Worm (Caenorhabditis elegans): ENCODE measurements around the gene C55C3.6.

C55C3.6 gene

ce11 chrIV:5667191-5667590, 15.8 kb upstream of the C55C3.6 start:
- TF ChIP-seq nhr-76 (tag; optimal IDR thresholded peaks at IDR 0.05) (no peak), ama-1 (optimal IDR thresholded peaks at IDR 0.05) (no peak), dpl-1 (GFP tag; optimal IDR thresholded peaks at IDR 0.05) (no peak), nhr-84 (tag; optimal IDR thresholded peaks at IDR 0.05) (no peak), mdl-1 (tag; optimal IDR thresholded peaks at IDR 0.05) (no peak), ztf-11 (tag; optimal IDR thresholded peaks at IDR 0.05) (no peak), ceh-82 (tag; optimal IDR thresholded peaks at IDR 0.05) (peak in 1 of 3 experiments; percentile 4), unc-98 (GFP tag; IDR thresholded peaks at IDR 0.05) (no peak), blmp-1 (tag; optimal IDR thresholded peaks at IDR 0.05) (no peak), snu-23 (GFP tag; optimal IDR thresholded peaks at IDR 0.05) (no peak), pag-3 (tag; optimal IDR thresholded peaks at IDR 0.05; ENCODE audit: borderline replicate concordance, insufficient read depth) (no peak), irx-1 (tag; optimal IDR thresholded peaks at IDR 0.05) (no peak), mep-1 (tag; optimal IDR thresholded peaks at IDR 0.05) (peak; percentile 39), fkh-10 (GFP tag; optimal IDR thresholded peaks at IDR 0.05) (no peak), pqm-1 (tag; optimal IDR thresholded peaks at IDR 0.05) (no peak), alr-1 (tag; optimal IDR thresholded peaks at IDR 0.05; ENCODE audit: borderline replicate concordance) (no peak), unc-130 (tag; optimal IDR thresholded peaks at IDR 0.05) (no peak), elt-3 (tag; optimal IDR thresholded peaks at IDR 0.05) (no peak), C16A3.4 (tag; optimal IDR thresholded peaks at IDR 0.05) (no peak), lin-14 (GFP tag; optimal IDR thresholded peaks at IDR 0.05) (peak; percentile 57)

- TF ChIP-seq nhr-47 (tag; optimal IDR thresholded peaks at IDR 0.05) (no peak), mdl-1 (tag; optimal IDR thresholded peaks at IDR 0.05) (no peak), elt-3 (tag; optimal IDR thresholded peaks at IDR 0.05) (peak in 1 of 6 experiments; percentile 45), irx-1 (tag; optimal IDR thresholded peaks at IDR 0.05) (no peak), fkh-4 (tag; optimal IDR thresholded peaks at IDR 0.05; ENCODE audit: borderline replicate concordance) (no peak), sup-37 (GFP tag; optimal IDR thresholded peaks at IDR 0.05) (no peak), vab-15 (tag; optimal IDR thresholded peaks at IDR 0.05) (no peak)
These were observed 13.5 kb upstream of the C55C3.6 start, which contains the start of gene T19E7.6 for ce11 chrIV:5669459-5669858. T19E7.6 (minus strand) TSS chrIV:5669503.

ce11 chrIV:5671325-5671724, 11.7 kb upstream of the C55C3.6 start:
- TF ChIP-seq fkh-8 (tag; optimal IDR thresholded peaks at IDR 0.05) (no peak), nhr-85 (tag) (peak; percentile 57), fkh-4 (tag; optimal IDR thresholded peaks at IDR 0.05; ENCODE audit: borderline replicate concordance) (no peak)

ce11 chrIV:5674435-5674834, 8.5 kb upstream of the C55C3.6 start, which contains the start of gene srd-5:
srd-5 (minus strand) TSS chrIV:5674535.
- no peak for TF ChIP-seq fkh-4 (tag; optimal IDR thresholded peaks at IDR 0.05; ENCODE audit: borderline replicate concordance)
- TF ChIP-seq nhr-84 (tag; optimal IDR thresholded peaks at IDR 0.05): no peak
- TF ChIP-seq nhr-77 (tag; optimal IDR thresholded peaks at IDR 0.05): no peak

ce11 chrIV:5678044-5678443, 4.9 kb upstream of the C55C3.6 start, which contains the start of gene C55C3.4:
C55C3.4 (minus strand) TSS chrIV:5678144.
- no peak for TF ChIP-seq nhr-71 (tag; optimal IDR thresholded peaks at IDR 0.05)
- TF ChIP-seq nhr-76 (tag; optimal IDR thresholded peaks at IDR 0.05): no peak
- no peak for TF ChIP-seq fkh-8 (tag; optimal IDR thresholded peaks at IDR 0.05)
- TF ChIP-seq skn-1 (tag; optimal IDR thresholded peaks at IDR 0.05): no peak
- TF ChIP-seq snu-23 (GFP tag; optimal IDR thresholded peaks at IDR 0.05): no peak

ce11 chrIV:5685014-5685413, 2.0 kb downstream of the C55C3.6 start, which contains the start of gene C55C3.3:
C55C3.3 (plus strand) TSS chrIV:5685287.
- no peak for TF ChIP-seq fkh-4 (tag; optimal IDR thresholded peaks at IDR 0.05; ENCODE audit: borderline replicate concordance)
- no peak for TF ChIP-seq ztf-11 (tag; optimal IDR thresholded peaks at IDR 0.05)
- no peak for TF ChIP-seq nhr-76 (tag; optimal IDR thresholded peaks at IDR 0.05)
- no peak for TF ChIP-seq irx-1 (tag; optimal IDR thresholded peaks at IDR 0.05)
- no peak for TF ChIP-seq snu-23 (GFP tag; optimal IDR thresholded peaks at IDR 0.05)
- no peak for TF ChIP-seq F16B12.6 (tag; optimal IDR thresholded peaks at IDR 0.05)
- no peak for TF ChIP-seq ceh-88 (GFP tag; IDR thresholded peaks at IDR 0.05)
- no peak for TF ChIP-seq nhr-28 (tag; optimal IDR thresholded peaks at IDR 0.05)
- no peak for TF ChIP-seq sox-4 (tag; optimal IDR thresholded peaks at IDR 0.05)
- TF ChIP-seq dpl-1 (GFP tag; optimal IDR thresholded peaks at IDR 0.05): no peak
- TF ChIP-seq nhr-71 (tag; optimal IDR thresholded peaks at IDR 0.05): no peak
- no peak for TF ChIP-seq lin-35 (GFP tag; optimal IDR thresholded peaks at IDR 0.05)
- no peak for TF ChIP-seq unc-30 (tag; optimal IDR thresholded peaks at IDR 0.05)
- TF ChIP-seq ceh-63 (GFP tag; optimal IDR thresholded peaks at IDR 0.05): no peak
- TF ChIP-seq ces-1 (GFP tag; optimal IDR thresholded peaks at IDR 0.05): no peak
- no peak for TF ChIP-seq elt-2 (tag; optimal IDR thresholded peaks at IDR 0.05)
- TF ChIP-seq unc-86 (tag; optimal IDR thresholded peaks at IDR 0.05): no peak
- TF ChIP-seq grh-1 (GFP tag; IDR thresholded peaks at IDR 0.05): no peak
